Worm (Caenorhabditis elegans) whole organism, L4 larva: ENCODE measurements around the gene trap-4.

ENCODE experiments used
- F37D6.2 ChIP-seq: sonication (generic microtip); optimal IDR thresholded peaks from 2 replicates; lab custom pipeline; 2016; ENCODE audit warnings: mild to moderate bottlenecking, missing genetic modification characterization, missing compliant biosample characterization
- R02D3.7 ChIP-seq: fragments of 150-350 bp; sonication (generic microtip); optimal IDR thresholded peaks from 3 replicates; lab custom pipeline; 2014; ENCODE audit warnings: missing biosample characterization, missing genetic modification characterization
- T20F7.1 ChIP-seq: fragments of 200-800 bp; sonication (Bioruptor generic); optimal IDR thresholded peaks from 2 replicates; lab custom pipeline; 2018; ENCODE audit warnings: mild to moderate bottlenecking, missing genetic modification characterization, missing compliant biosample characterization
- dpl-1 ChIP-seq: fragments of 150-350 bp; optimal IDR thresholded peaks from 2 replicates; lab custom pipeline; 2014; ENCODE audit warnings: missing biosample characterization, missing genetic modification reagents, missing genetic modification characterization
- hmg-1.1 ChIP-seq: fragments of 200-800 bp; sonication (Bioruptor generic); IDR thresholded peaks from 2 replicates; pipeline ENCODE4 v1.3.6; 2022; ENCODE audit warnings: missing genetic modification reagents, missing genetic modification characterization, missing compliant biosample characterization
- nhr-6 ChIP-seq: fragments of 150-350 bp; optimal IDR thresholded peaks from 2 replicates; lab custom pipeline; 2014; ENCODE audit warnings: missing biosample characterization, missing genetic modification characterization

ce11 chrIII:11933539-11933938, 13.0 kb downstream of the trap-4 start, which contains the start of gene dolk-1:
- TF ChIP-seq hmg-1.1 (no peak), T20F7.1 (no peak), dpl-1 (GFP tag; lab: Kevin White, UChicago) (no peak), R02D3.7 (no peak), F37D6.2 (tag; lab: Kevin White, UChicago) (no peak), nhr-6 (no peak)
